Worm (Caenorhabditis elegans): ENCODE results near the gene D2007.2.

ce11 chrIII:8133346-8133745 is 15.4 kb upstream of the D2007.2 start, which contains the start of gene C14B9.2:
- TF ChIP-seq mep-1 (tag; optimal IDR thresholded peaks at IDR 0.05) = no peak
- no peak for TF ChIP-seq unc-62 (GFP tag; optimal IDR thresholded peaks at IDR 0.05)
- TF ChIP-seq ztf-11 (tag; optimal IDR thresholded peaks at IDR 0.05) = no peak
- no peak for TF ChIP-seq snpc-4 (tag; optimal IDR thresholded peaks at IDR 0.05)
- TF ChIP-seq elt-3 (tag; optimal IDR thresholded peaks at IDR 0.05) = no peak
- TF ChIP-seq nhr-237 (tag; optimal IDR thresholded peaks at IDR 0.05) = no peak
- no peak for TF ChIP-seq pha-4 (tag; optimal IDR thresholded peaks at IDR 0.05)
- TF ChIP-seq unc-39 (tag; optimal IDR thresholded peaks at IDR 0.05) = no peak
- TF ChIP-seq nhr-12 (tag; optimal IDR thresholded peaks at IDR 0.05) = no peak
- no peak for TF ChIP-seq lsy-2 (tag; optimal IDR thresholded peaks at IDR 0.05)
- no peak for TF ChIP-seq lin-13 (tag; optimal IDR thresholded peaks at IDR 0.05)
- TF ChIP-seq ceh-39 (tag; optimal IDR thresholded peaks at IDR 0.05) = no peak
- TF ChIP-seq elt-1 (tag; optimal IDR thresholded peaks at IDR 0.05; ENCODE audit: borderline replicate concordance, insufficient read depth) = no peak
- no peak for TF ChIP-seq nhr-28 (tag; optimal IDR thresholded peaks at IDR 0.05)
